Worm (Caenorhabditis elegans) whole organism, L4/young adult: ENCODE measurements around the gene srv-14.

Experiments used
- W03F9.2 ChIP-seq: fragments of 150-350 bp; optimal IDR thresholded peaks from 2 replicates; lab custom pipeline; 2014; ENCODE audit warnings: missing biosample characterization, missing genetic modification characterization
- dao-5 ChIP-seq: sonication (generic microtip); optimal IDR thresholded peaks from 2 replicates; lab custom pipeline; 2016; ENCODE audit warnings: missing genotype, missing genetic modification characterization, moderate library complexity, missing compliant biosample characterization
- him-1 ChIP-seq: sonication (generic microtip); optimal IDR thresholded peaks from 2 replicates; lab custom pipeline; 2016; ENCODE audit warnings: missing genotype, missing genetic modification reagents, missing genetic modification characterization, missing compliant biosample characterization

DNA sequence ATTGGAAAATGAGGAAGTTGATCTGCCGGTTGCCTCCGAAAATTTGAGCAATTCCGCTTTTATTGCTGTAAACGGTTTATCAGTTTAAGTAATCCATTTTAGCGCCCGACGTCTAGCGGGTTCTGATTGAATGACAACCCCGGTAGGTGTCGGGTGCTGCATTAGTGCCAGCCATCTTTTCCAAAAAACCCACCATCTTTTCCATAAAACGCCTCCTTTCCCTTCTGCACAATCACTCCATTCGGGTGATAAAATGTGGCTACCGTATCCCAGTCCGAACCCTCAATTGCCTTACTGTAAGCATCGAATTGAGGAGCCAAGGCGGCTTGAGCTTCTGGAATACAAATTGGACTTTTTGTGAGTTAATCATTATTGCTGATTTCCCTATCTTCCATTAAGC lies 6.1 kb upstream of the srv-14 start:
- TF ChIP-seq him-1 (tag; lab: Kevin White, UChicago) (no peak), W03F9.2 (tag; lab: Kevin White, UChicago) (no peak), dao-5 (tag; lab: Kevin White, UChicago) (no peak)
